Worm (Caenorhabditis elegans): Measurements from ENCODE around the gene C25F9.15.
A peak's percentile ranks its signal among the peaks of the same experiment; 100 is the strongest.

C25F9.15 gene

ce11 chrV:19433806-19434437 is 16.0 kb downstream of the C25F9.15 start, which contains the start of gene C25F9.16:
C25F9.16 (plus strand) TSS chrV:19434387.
- peak; percentile 60 for TF ChIP-seq elt-2 (tag; optimal IDR thresholded peaks at IDR 0.05)
- TF ChIP-seq pqm-1 (tag; optimal IDR thresholded peaks at IDR 0.05) = peak; percentile 1
- TF ChIP-seq nhr-25 (tag; optimal IDR thresholded peaks at IDR 0.05) = no peak

- TF ChIP-seq ceh-28 (tag; optimal IDR thresholded peaks at IDR 0.05) (no peak), fkh-10 (GFP tag; optimal IDR thresholded peaks at IDR 0.05) (no peak), elt-2 (tag; optimal IDR thresholded peaks at IDR 0.05) (peak; percentile 49), ceh-16 (tag; optimal IDR thresholded peaks at IDR 0.05) (no peak)
Observed at ce11 chrV:19436307-19436706, 18.4 kb downstream of the C25F9.15 start, which contains the start of gene C25F9.14. C25F9.14 (plus strand) TSS chrV:19436484.

ce11 chrV:19443599-19443998 is 25.7 kb downstream of the C25F9.15 start:
- TF ChIP-seq ama-1 (optimal IDR thresholded peaks at IDR 0.05) (no peak), nhr-28 (tag; optimal IDR thresholded peaks at IDR 0.05) (no peak), elt-2 (tag; optimal IDR thresholded peaks at IDR 0.05) (peak; percentile 30)

- TF ChIP-seq ceh-82 (tag; optimal IDR thresholded peaks at IDR 0.05) (no peak), pqm-1 (tag; optimal IDR thresholded peaks at IDR 0.05) (peak; percentile 24), elt-3 (tag; optimal IDR thresholded peaks at IDR 0.05) (no peak), ama-1 (optimal IDR thresholded peaks at IDR 0.05) (no peak), nhr-25 (tag; optimal IDR thresholded peaks at IDR 0.05) (no peak), nhr-67 (tag; optimal IDR thresholded peaks at IDR 0.05) (no peak), elt-2 (tag; optimal IDR thresholded peaks at IDR 0.05) (peak; percentile 67), zag-1 (tag; optimal IDR thresholded peaks at IDR 0.05) (no peak), unc-62 (GFP tag; optimal IDR thresholded peaks at IDR 0.05) (no peak)
Observed at ce11 chrV:19445442-19445841, 27.5 kb downstream of the C25F9.15 start, which contains the start of gene M04C3.1. M04C3.1 (minus strand) TSS chrV:19445605.

ce11 chrV:19448805-19449204 is 30.9 kb downstream of the C25F9.15 start, which contains the start of gene M04C3.2:
M04C3.2 (minus strand) TSS chrV:19448905.
- TF ChIP-seq ama-1 (optimal IDR thresholded peaks at IDR 0.05) (no peak), egl-27 (tag; optimal IDR thresholded peaks at IDR 0.05) (no peak), pqm-1 (tag; optimal IDR thresholded peaks at IDR 0.05) (no peak), eor-1 (tag; optimal IDR thresholded peaks at IDR 0.05) (no peak), daf-12 (tag; optimal IDR thresholded peaks at IDR 0.05) (no peak), fos-1 (tag; optimal IDR thresholded peaks at IDR 0.05) (no peak), jun-1 (tag; optimal IDR thresholded peaks at IDR 0.05) (no peak), ztf-11 (tag; optimal IDR thresholded peaks at IDR 0.05) (no peak), nhr-67 (tag; optimal IDR thresholded peaks at IDR 0.05) (no peak), unc-62 (GFP tag; optimal IDR thresholded peaks at IDR 0.05) (no peak), fkh-2 (tag; optimal IDR thresholded peaks at IDR 0.05) (no peak), elt-1 (tag; optimal IDR thresholded peaks at IDR 0.05) (no peak)

DNA sequence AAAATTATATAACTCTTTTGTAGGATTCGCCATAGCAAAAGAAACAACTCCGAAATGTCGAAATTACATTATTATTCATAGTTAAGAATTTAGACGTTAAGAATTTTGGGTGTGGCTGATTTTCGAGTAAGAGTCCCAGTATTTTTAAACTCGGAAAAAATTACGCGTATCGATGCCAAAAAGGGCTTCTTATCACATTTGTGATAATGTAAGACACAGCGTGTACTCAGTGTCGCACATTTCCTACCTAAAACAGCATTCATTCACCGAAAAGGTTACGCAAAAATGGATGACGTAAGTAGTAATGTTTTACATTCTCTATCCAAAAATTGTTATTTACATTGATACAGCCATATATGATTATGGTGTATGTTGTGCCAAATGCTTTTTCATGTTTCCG is 31.6 kb downstream of the C25F9.15 start, which contains the start of gene M04C3.5:
Gene M04C3.5, plus strand, starts transcription at position 190 of the 400 bp plus-strand sequence.
- TF ChIP-seq lin-15B (tag; optimal IDR thresholded peaks at IDR 0.05) (no peak), lin-39 (tag; optimal IDR thresholded peaks at IDR 0.05) (no peak), ceh-16 (tag; optimal IDR thresholded peaks at IDR 0.05) (no peak), elt-2 (tag; optimal IDR thresholded peaks at IDR 0.05) (peak; percentile 67), daf-12 (tag; optimal IDR thresholded peaks at IDR 0.05) (no peak), zag-1 (tag; optimal IDR thresholded peaks at IDR 0.05) (no peak), tbx-2 (tag; optimal IDR thresholded peaks at IDR 0.05) (no peak), pqm-1 (tag; optimal IDR thresholded peaks at IDR 0.05) (peak; percentile 14)

DNA sequence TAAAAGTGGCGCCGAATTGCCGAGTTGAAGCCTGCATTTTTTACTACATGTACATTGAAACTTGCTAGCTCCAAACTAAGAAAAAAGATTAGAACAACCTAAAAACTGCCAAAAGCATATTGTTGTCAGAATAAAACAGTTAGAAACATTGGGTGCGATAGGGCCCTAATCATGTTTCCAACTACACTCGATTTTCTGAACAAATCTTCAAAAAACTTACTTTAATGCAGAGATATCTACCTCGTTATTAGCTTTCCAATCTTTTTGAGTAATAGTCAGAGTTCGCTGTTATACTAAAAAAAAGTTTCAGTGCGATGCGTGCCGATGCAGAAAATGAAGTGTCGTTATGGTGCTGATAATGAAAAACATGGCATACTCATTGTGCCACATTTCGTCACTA is 37.7 kb downstream of the C25F9.15 start, which contains the start of the genes Y43F8B.13 and Y43F8B.14:
Gene Y43F8B.13, plus strand, starts transcription at position 301 of the 400 bp plus-strand sequence.
Gene Y43F8B.14, minus strand, starts transcription at position 322 of the 400 bp plus-strand sequence.
- peak; percentile 4 for TF ChIP-seq elt-2 (tag; optimal IDR thresholded peaks at IDR 0.05)
- TF ChIP-seq unc-62 (GFP tag; optimal IDR thresholded peaks at IDR 0.05) = no peak

ce11 chrV:19457120-19457519 is 39.2 kb downstream of the C25F9.15 start, which contains the start of gene Y43F8B.24:
Y43F8B.24 (plus strand) TSS chrV:19457420.
- TF ChIP-seq nhr-76 (tag; optimal IDR thresholded peaks at IDR 0.05) (no peak), sea-2 (GFP tag; optimal IDR thresholded peaks at IDR 0.05) (no peak), elt-2 (tag; optimal IDR thresholded peaks at IDR 0.05) (peak; percentile 14), aly-2 (tag; optimal IDR thresholded peaks at IDR 0.05) (no peak)
